Worm (Caenorhabditis elegans) whole organism, L1 larva: ENCODE results near the gene gas-1.

Source experiments
- aly-2 ChIP-seq: fragments of 150-350 bp; optimal IDR thresholded peaks from 2 replicates; lab custom pipeline; 2014; ENCODE audit warnings: missing biosample characterization, missing genetic modification characterization
- dsc-1 ChIP-seq: sonication (generic microtip); optimal IDR thresholded peaks from 2 replicates; lab custom pipeline; 2016; ENCODE audit warnings: mild to moderate bottlenecking, missing genetic modification characterization, missing compliant biosample characterization

DNA sequence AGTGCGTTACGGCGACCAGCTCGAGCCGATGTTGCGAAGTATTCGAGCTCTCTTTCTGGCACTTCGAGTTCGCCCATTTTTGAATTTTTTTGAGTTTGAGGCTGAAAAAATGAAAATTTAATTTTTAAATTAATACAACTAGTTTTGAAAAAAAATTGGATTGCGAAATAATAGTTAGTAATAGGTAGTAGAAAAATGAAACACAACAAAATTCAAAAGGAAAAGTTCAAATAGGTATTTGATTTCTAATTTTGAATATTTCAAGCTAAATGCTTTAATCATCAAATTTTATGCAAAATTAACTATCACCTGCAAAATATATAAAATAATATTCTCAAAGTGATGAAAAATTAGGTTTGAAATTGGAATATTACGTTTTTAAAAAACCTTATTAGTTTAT lies 40.1 kb upstream of the gas-1 start, which contains the start of gene K09E9.4:
- TF ChIP-seq dsc-1 (no peak), aly-2 (no peak)
